Fruit fly (Drosophila melanogaster): ENCODE results near the gene cutlet.

cutlet gene

dm6 chr2L:3657349-3658142 lies 54.0 kb downstream of the cutlet start (continued):
- TF ChIP-seq CG11247 (GFP tag; IDR thresholded peaks at IDR 0.05) (peak; percentile 66), Eip74EF (GFP tag; optimal IDR thresholded peaks at IDR 0.05) (no peak), mirr (GFP tag; optimal IDR thresholded peaks at IDR 0.05) (peak; percentile 56), gcm2 (GFP tag; optimal IDR thresholded peaks at IDR 0.05) (peak; percentile 18), GATAe (GFP tag; conservative IDR thresholded peaks at IDR 0.05) (no peak), Nf-YB (GFP tag; optimal IDR thresholded peaks at IDR 0.05) (peak; percentile 86), Myb (GFP tag; optimal IDR thresholded peaks at IDR 0.05) (peak; percentile 55), nerfin-2 (GFP tag; IDR thresholded peaks at IDR 0.05; ENCODE audit: partially characterized antibody) (no peak), CG12769 (tag; optimal IDR thresholded peaks at IDR 0.05) (peak; percentile 78), H2.0 (GFP tag; IDR thresholded peaks at IDR 0.05) (no peak), D (optimal IDR thresholded peaks at IDR 0.05) (no peak), D (GFP tag; optimal IDR thresholded peaks at IDR 0.05) (no peak), Dfd (GFP tag; optimal IDR thresholded peaks at IDR 0.05) (no peak), Sry-β (GFP tag; optimal IDR thresholded peaks at IDR 0.05) (no peak), CG17829 (tag; optimal IDR thresholded peaks at IDR 0.05) (peak; percentile 81), br (optimal IDR thresholded peaks at IDR 0.05) (no peak), CG3838 (GFP tag; optimal IDR thresholded peaks at IDR 0.05) (peak; percentile 15), Six4 (GFP tag; optimal IDR thresholded peaks at IDR 0.05) (peak; percentile 6), kni (GFP tag; optimal IDR thresholded peaks at IDR 0.05) (peak; percentile 14), Atf3 (GFP tag; optimal IDR thresholded peaks at IDR 0.05) (no peak), Trl (optimal IDR thresholded peaks at IDR 0.05) (peak; percentile 48 to 60), Trl (GFP tag; optimal IDR thresholded peaks at IDR 0.05) (peak; percentile 74), lola (GFP tag; optimal IDR thresholded peaks at IDR 0.05) (no peak), schlank (tag; optimal IDR thresholded peaks at IDR 0.05) (no peak), pnt (GFP tag; optimal IDR thresholded peaks at IDR 0.05) (peak; percentile 62), CG31388 (GFP tag; optimal IDR thresholded peaks at IDR 0.05) (peak; percentile 0), MESR4 (GFP tag; optimal IDR thresholded peaks at IDR 0.05) (no peak), so (GFP tag; IDR thresholded peaks at IDR 0.05) (no peak; the same call in 2 of the 3 replicates), Scr (GFP tag; IDR thresholded peaks at IDR 0.05; ENCODE audit: partially characterized antibody) (no peak), Hey (tag; optimal IDR thresholded peaks at IDR 0.05) (no peak), cas (GFP tag; IDR thresholded peaks at IDR 0.05) (no peak), CG33213 (GFP tag; optimal IDR thresholded peaks at IDR 0.05) (peak; percentile 86), mld (GFP tag; IDR thresholded peaks at IDR 0.05; ENCODE audit: partially characterized antibody) (no peak), CG7987 (GFP tag; optimal IDR thresholded peaks at IDR 0.05) (peak; percentile 75), ab (GFP tag; optimal IDR thresholded peaks at IDR 0.05) (no peak), Deaf1 (tag; optimal IDR thresholded peaks at IDR 0.05) (peak; percentile 5), CG16815 (GFP tag; optimal IDR thresholded peaks at IDR 0.05) (no peak), E2f1 (GFP tag; IDR thresholded peaks at IDR 0.05) (0 out of 2 replicates have a peak, but pooled peaks have one; percentile 19), Hmx (GFP tag; optimal IDR thresholded peaks at IDR 0.05) (peak; percentile 3), CG4404 (GFP tag; IDR thresholded peaks at IDR 0.05) (no peak), Dip2 (GFP tag; IDR thresholded peaks at IDR 0.05) (peak; percentile 36; the same call in 1 of the 2 replicates), CG2120 (GFP tag; optimal IDR thresholded peaks at IDR 0.05) (peak; percentile 52), Sin3A (optimal IDR thresholded peaks at IDR 0.05) (no peak), p53 (GFP tag; optimal IDR thresholded peaks at IDR 0.05) (peak; percentile 51), CG17385 (GFP tag; optimal IDR thresholded peaks at IDR 0.05) (peak; percentile 24), tx (GFP tag; optimal IDR thresholded peaks at IDR 0.05) (peak; percentile 56), CG4328 (GFP tag; optimal IDR thresholded peaks at IDR 0.05) (no peak), CG4617 (GFP tag; optimal IDR thresholded peaks at IDR 0.05; ENCODE audit: borderline replicate concordance) (peak; percentile 30), CG10959 (GFP tag; IDR thresholded peaks at IDR 0.05) (no peak), otp (GFP tag; IDR thresholded peaks at IDR 0.05) (no peak)

All from whole organism, embryonic.